Worm (Caenorhabditis elegans): ENCODE data around the gene pyt-1.

The pyt-1 gene

ce11 chrV:10182984-10183383, 46.1 kb downstream of the pyt-1 start, which contains the start of gene ZK856.4:
Gene ZK856.4 (plus strand): TSS chrV:10183284.
- no peak for TF ChIP-seq mdl-1 (tag; optimal IDR thresholded peaks at IDR 0.05)
- TF ChIP-seq lin-15B (tag; optimal IDR thresholded peaks at IDR 0.05): no peak
- no peak for TF ChIP-seq fkh-10 (GFP tag; optimal IDR thresholded peaks at IDR 0.05)
- no peak for TF ChIP-seq nhr-12 (tag; optimal IDR thresholded peaks at IDR 0.05)
- TF ChIP-seq fkh-2 (tag; optimal IDR thresholded peaks at IDR 0.05): no peak
- no peak for TF ChIP-seq jun-1 (tag; optimal IDR thresholded peaks at IDR 0.05)
- TF ChIP-seq egl-27 (tag; optimal IDR thresholded peaks at IDR 0.05): no peak
- TF ChIP-seq snpc-4 (tag; optimal IDR thresholded peaks at IDR 0.05): no peak
- no peak for TF ChIP-seq ceh-28 (tag; optimal IDR thresholded peaks at IDR 0.05)
- no peak for TF ChIP-seq nhr-237 (tag; optimal IDR thresholded peaks at IDR 0.05)
- no peak for TF ChIP-seq elt-1 (tag; optimal IDR thresholded peaks at IDR 0.05)
- TF ChIP-seq nhr-28 (tag; optimal IDR thresholded peaks at IDR 0.05): no peak
- TF ChIP-seq egl-5 (tag; optimal IDR thresholded peaks at IDR 0.05): no peak
- TF ChIP-seq elt-3 (tag; optimal IDR thresholded peaks at IDR 0.05): no peak
- TF ChIP-seq fos-1 (tag; optimal IDR thresholded peaks at IDR 0.05): no peak
- TF ChIP-seq lin-39 (tag; optimal IDR thresholded peaks at IDR 0.05): no peak
- no peak for TF ChIP-seq nhr-25 (tag; optimal IDR thresholded peaks at IDR 0.05)
- TF ChIP-seq eor-1 (tag; optimal IDR thresholded peaks at IDR 0.05): no peak
- TF ChIP-seq zag-1 (tag; optimal IDR thresholded peaks at IDR 0.05): no peak
- TF ChIP-seq nhr-77 (tag; optimal IDR thresholded peaks at IDR 0.05): no peak

- TF ChIP-seq ceh-82 (tag; optimal IDR thresholded peaks at IDR 0.05) (no peak), nhr-23 (tag; optimal IDR thresholded peaks at IDR 0.05) (no peak), snpc-4 (tag; optimal IDR thresholded peaks at IDR 0.05) (no peak), nhr-237 (tag; optimal IDR thresholded peaks at IDR 0.05) (no peak), unc-62 (GFP tag; optimal IDR thresholded peaks at IDR 0.05) (no peak), pqm-1 (tag; optimal IDR thresholded peaks at IDR 0.05) (peak; percentile 35), elt-1 (tag; optimal IDR thresholded peaks at IDR 0.05) (no peak), mml-1 (tag; optimal IDR thresholded peaks at IDR 0.05) (no peak), elt-2 (tag; optimal IDR thresholded peaks at IDR 0.05) (peak; percentile 28), unc-39 (tag; optimal IDR thresholded peaks at IDR 0.05) (no peak), lsy-12 (tag; optimal IDR thresholded peaks at IDR 0.05) (no peak), hmg-11 (tag; optimal IDR thresholded peaks at IDR 0.05) (no peak), fos-1 (tag; optimal IDR thresholded peaks at IDR 0.05) (no peak), mdl-1 (tag; optimal IDR thresholded peaks at IDR 0.05) (no peak), ztf-4 (tag; optimal IDR thresholded peaks at IDR 0.05) (no peak), nhr-28 (tag; optimal IDR thresholded peaks at IDR 0.05) (no peak), ceh-16 (tag; optimal IDR thresholded peaks at IDR 0.05) (no peak), fkh-2 (tag; optimal IDR thresholded peaks at IDR 0.05) (no peak), pha-4 (tag; optimal IDR thresholded peaks at IDR 0.05) (peak; percentile 29)
Measured at ce11 chrV:10179235-10179634, 49.9 kb downstream of the pyt-1 start, which contains the start of gene cul-5. Gene cul-5 (plus strand): TSS chrV:10179535.

Measured in whole organism, L3 larva.